Worm (Caenorhabditis elegans): ENCODE measurements around the gene nra-1.

nra-1 gene

ce11 chrIV:17273602-17274110 lies 10.3 kb downstream of the nra-1 start, which contains the start of gene gln-5:
gln-5 (minus strand) TSS chrIV:17273652.
- TF ChIP-seq lin-38 (GFP tag; IDR thresholded peaks at IDR 0.05) = peak; percentile 64
- 0 out of 2 replicates have a peak, but pooled peaks have one; percentile 45 for TF ChIP-seq snpc-1.2 (GFP tag; IDR thresholded peaks at IDR 0.05)
- TF ChIP-seq aha-1 (tag) = peak; percentile 34
- no peak for TF ChIP-seq fkh-10 (GFP tag; optimal IDR thresholded peaks at IDR 0.05)

ce11 chrIV:17269702-17270101 lies 14.3 kb downstream of the nra-1 start:
- no peak for TF ChIP-seq zip-2 (tag; optimal IDR thresholded peaks at IDR 0.05)
- TF ChIP-seq aha-1 (tag) = no peak
- TF ChIP-seq Y5F2A.4 (GFP tag; optimal IDR thresholded peaks at IDR 0.05) = no peak
- TF ChIP-seq Y75B8A.6 (GFP tag; IDR thresholded peaks at IDR 0.05) = no peak
- no peak for TF ChIP-seq mdt-29 (GFP tag; IDR thresholded peaks at IDR 0.05)
- TF ChIP-seq fos-1 (tag; optimal IDR thresholded peaks at IDR 0.05) = no peak
- no peak for TF ChIP-seq daf-16 (GFP tag; optimal IDR thresholded peaks at IDR 0.05)
- TF ChIP-seq daf-16 (tag; optimal IDR thresholded peaks at IDR 0.05) = no peak
- TF ChIP-seq dmd-9 (GFP tag; IDR thresholded peaks at IDR 0.05) = no peak
- no peak for TF ChIP-seq hlh-11 (tag; optimal IDR thresholded peaks at IDR 0.05)
- TF ChIP-seq arid-1 (GFP tag; conservative IDR thresholded peaks at IDR 0.05) = no peak
- no peak for TF ChIP-seq pha-4 (GFP tag; IDR thresholded peaks at IDR 0.05)
- TF ChIP-seq pha-4 (tag; optimal IDR thresholded peaks at IDR 0.05) = no peak
- TF ChIP-seq lin-15B (tag; optimal IDR thresholded peaks at IDR 0.05) = no peak
- no peak for TF ChIP-seq snpc-4 (tag; optimal IDR thresholded peaks at IDR 0.05)
- no peak for TF ChIP-seq lin-1 (GFP tag; IDR thresholded peaks at IDR 0.05)
- no peak for TF ChIP-seq nhr-237 (tag; optimal IDR thresholded peaks at IDR 0.05)
- no peak for TF ChIP-seq hmg-1.1 (GFP tag; IDR thresholded peaks at IDR 0.05)
- TF ChIP-seq nhr-77 (tag; optimal IDR thresholded peaks at IDR 0.05) = no peak
- TF ChIP-seq spr-3 (GFP tag; optimal IDR thresholded peaks at IDR 0.05) = no peak
- TF ChIP-seq jun-1 (tag; optimal IDR thresholded peaks at IDR 0.05) = no peak
- no peak for TF ChIP-seq ctbp-1 (GFP tag; IDR thresholded peaks at IDR 0.05)

- TF ChIP-seq nhr-11 (tag; optimal IDR thresholded peaks at IDR 0.05) = no peak
- TF ChIP-seq lin-29 (GFP tag; IDR thresholded peaks at IDR 0.05) = no peak
- no peak for TF ChIP-seq D1046.2 (GFP tag; IDR thresholded peaks at IDR 0.05)
- TF ChIP-seq ceh-62 (tag; optimal IDR thresholded peaks at IDR 0.05) = no peak
- no peak for TF ChIP-seq tra-1 (GFP tag; IDR thresholded peaks at IDR 0.05)
- no peak for TF ChIP-seq snpc-4 (tag; optimal IDR thresholded peaks at IDR 0.05)
- no peak for TF ChIP-seq nhr-10 (tag; optimal IDR thresholded peaks at IDR 0.05)
- no peak for TF ChIP-seq ctbp-1 (GFP tag; IDR thresholded peaks at IDR 0.05)
- TF ChIP-seq mdt-29 (GFP tag; IDR thresholded peaks at IDR 0.05) = no peak
- TF ChIP-seq ceh-20 (GFP tag; IDR thresholded peaks at IDR 0.05) = no peak
- TF ChIP-seq nhr-48 (tag; optimal IDR thresholded peaks at IDR 0.05) = no peak
- no peak for TF ChIP-seq skn-1 (tag; optimal IDR thresholded peaks at IDR 0.05)
- TF ChIP-seq aly-2 (tag; optimal IDR thresholded peaks at IDR 0.05) = no peak
- TF ChIP-seq lsy-2 (tag; optimal IDR thresholded peaks at IDR 0.05) = no peak
- no peak for TF ChIP-seq aha-1 (tag)
- TF ChIP-seq pqm-1 (tag; optimal IDR thresholded peaks at IDR 0.05) = no peak
- TF ChIP-seq lim-7 (GFP tag; IDR thresholded peaks at IDR 0.05) = no peak
- TF ChIP-seq nhr-41 (GFP tag; IDR thresholded peaks at IDR 0.05) = no peak
- no peak for TF ChIP-seq rbr-2 (tag; optimal IDR thresholded peaks at IDR 0.05)
Observed at ce11 chrIV:17269042-17269441, 15.0 kb downstream of the nra-1 start, which contains the start of gene atgp-1. atgp-1 (plus strand) TSS chrIV:17269342.
